Fruit fly (Drosophila melanogaster): Measurements from ENCODE around the gene Tehao.

Gene Tehao

DNA sequence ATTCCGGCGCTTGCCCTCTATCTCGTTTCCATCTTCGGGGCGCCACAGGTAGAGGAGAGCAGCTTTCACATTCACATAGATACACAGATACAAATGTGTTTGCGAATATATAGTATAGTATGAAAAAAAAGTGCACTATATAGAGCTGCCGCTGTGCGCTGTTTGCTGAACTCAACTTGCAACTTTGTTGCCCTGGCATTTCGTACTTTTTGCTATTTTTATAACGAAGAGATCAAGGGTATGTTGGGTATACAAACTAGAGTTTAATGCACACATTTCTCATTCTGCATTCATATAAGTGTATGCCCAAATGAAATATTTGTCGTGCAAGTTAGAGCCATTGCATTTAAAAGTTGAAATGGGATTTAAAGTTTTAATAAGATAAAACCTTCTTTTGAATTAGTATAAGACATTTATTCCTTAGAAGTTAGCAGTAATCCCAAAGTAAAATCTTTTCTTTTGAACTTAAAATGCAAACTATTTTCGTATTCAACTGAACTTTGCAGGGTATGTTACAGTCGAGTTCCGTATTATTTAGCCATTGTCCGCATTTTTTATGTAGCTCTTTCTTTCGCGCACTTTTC lies 4.4 kb upstream of the Tehao start:
- TF ChIP-seq fd85E (GFP tag; optimal IDR thresholded peaks at IDR 0.05) = no peak
- TF ChIP-seq Eip75B (GFP tag; optimal IDR thresholded peaks at IDR 0.05) = peak; percentile 9
- TF ChIP-seq Lpt (GFP tag; optimal IDR thresholded peaks at IDR 0.05) = peak; percentile 27
- TF ChIP-seq Eip93F (GFP tag; optimal IDR thresholded peaks at IDR 0.05) = no peak
- TF ChIP-seq CG32006 (GFP tag; optimal IDR thresholded peaks at IDR 0.05) = peak; percentile 61
- TF ChIP-seq topi (GFP tag; optimal IDR thresholded peaks at IDR 0.05) = no peak
- peak; percentile 61 for TF ChIP-seq CG8119 (GFP tag; IDR thresholded peaks at IDR 0.05)
- TF ChIP-seq CG6276 (GFP tag; optimal IDR thresholded peaks at IDR 0.05) = peak; percentile 35
- TF ChIP-seq Sox15 (GFP tag; optimal IDR thresholded peaks at IDR 0.05) = no peak
- TF ChIP-seq dsx (GFP tag; optimal IDR thresholded peaks at IDR 0.05; ENCODE audit: poor library complexity, severe bottlenecking) = peak; percentile 92
- peak; percentile 5 for TF ChIP-seq CG4318 (GFP tag; optimal IDR thresholded peaks at IDR 0.05)
- no peak for TF ChIP-seq Eip78C (GFP tag)
- TF ChIP-seq Sox102F (GFP tag; optimal IDR thresholded peaks at IDR 0.05) = no peak
- TF ChIP-seq CG15336 (GFP tag; IDR thresholded peaks at IDR 0.05) = 0 out of 2 replicates have a peak, but pooled peaks have one; percentile 43
- TF ChIP-seq Hr4 (GFP tag; optimal IDR thresholded peaks at IDR 0.05) = peak; percentile 63
- TF ChIP-seq salr (GFP tag; optimal IDR thresholded peaks at IDR 0.05) = peak in 1 of 2 experiments; percentile 44
- peak; percentile 13 for TF ChIP-seq OdsH (GFP tag; optimal IDR thresholded peaks at IDR 0.05)
- peak; percentile 4 for TF ChIP-seq acj6 (GFP tag; optimal IDR thresholded peaks at IDR 0.05)

DNA sequence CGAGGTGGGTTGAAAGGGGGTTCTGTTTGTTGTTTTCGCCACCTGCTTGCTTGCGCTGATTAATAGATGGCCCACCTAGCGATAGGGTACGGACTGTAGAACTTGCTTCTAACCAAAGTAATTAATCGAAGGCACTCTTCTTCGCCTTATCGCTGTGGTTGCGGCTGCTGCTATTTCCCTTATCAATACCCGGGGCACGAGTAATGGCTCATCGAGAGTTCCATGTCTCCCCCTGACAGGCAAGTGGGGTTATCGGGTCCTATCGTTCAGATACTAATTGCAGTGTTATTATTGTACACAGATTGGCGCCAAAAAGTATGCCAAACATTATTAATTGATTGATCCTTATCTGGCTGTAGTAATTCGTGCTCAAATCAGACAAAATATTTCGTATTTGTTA lies 1.4 kb downstream of the Tehao start:
- TF ChIP-seq CG11294 (GFP tag; IDR thresholded peaks at IDR 0.05) (no peak), Eip93F (GFP tag; optimal IDR thresholded peaks at IDR 0.05) (no peak), dsx (GFP tag; optimal IDR thresholded peaks at IDR 0.05; ENCODE audit: poor library complexity, severe bottlenecking) (no peak), Smox (GFP tag; optimal IDR thresholded peaks at IDR 0.05) (no peak), Lpt (GFP tag; optimal IDR thresholded peaks at IDR 0.05) (no peak), CG9139 (GFP tag; optimal IDR thresholded peaks at IDR 0.05) (no peak), Ets96B (tag; optimal IDR thresholded peaks at IDR 0.05) (no peak), esn (GFP tag; optimal IDR thresholded peaks at IDR 0.05) (no peak), spab (GFP tag; optimal IDR thresholded peaks at IDR 0.05) (no peak), vri (GFP tag; optimal IDR thresholded peaks at IDR 0.05) (peak; percentile 77), CG11762 (GFP tag; optimal IDR thresholded peaks at IDR 0.05; ENCODE audit: insufficient read depth) (no peak), CG3919 (GFP tag; optimal IDR thresholded peaks at IDR 0.05) (no peak), Eip78C (GFP tag) (no peak), svp (GFP tag) (peak; percentile 87), Ets21C (GFP tag; optimal IDR thresholded peaks at IDR 0.05) (no peak)

DNA sequence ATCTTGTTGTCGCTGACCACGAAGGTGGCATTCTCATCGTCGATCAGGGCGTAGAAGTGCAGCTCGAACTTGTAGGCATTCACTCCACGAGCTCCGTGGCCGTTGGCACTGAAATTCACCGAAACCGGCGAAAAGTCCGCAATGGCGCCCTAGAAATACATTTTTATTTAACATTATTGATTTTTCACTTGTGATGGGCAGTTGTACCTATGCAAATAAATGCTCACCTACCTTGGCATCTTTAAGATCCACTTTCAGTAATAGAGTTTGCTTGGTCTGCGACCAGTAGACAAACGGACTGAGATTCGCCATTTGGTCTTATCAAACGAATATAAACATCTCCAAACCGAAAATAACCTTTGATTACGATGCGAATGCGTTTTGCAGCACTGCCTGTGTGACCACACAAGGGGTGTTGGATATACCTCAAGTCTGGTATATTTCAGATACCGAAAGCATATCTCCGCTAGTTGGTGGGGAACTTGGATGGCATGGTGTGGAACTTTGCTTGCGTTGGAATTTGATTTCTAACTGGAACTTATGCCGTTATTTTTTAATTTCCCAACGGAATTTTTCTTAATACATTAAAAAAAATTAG lies 9.9 kb downstream of the Tehao start, which contains the start of gene Hacd2:
TSS of gene Hacd2 (minus strand) at position 403 of the 598 bp plus-strand sequence.
- TF ChIP-seq svp (GFP tag) = peak; percentile 87
- TF ChIP-seq Sox14 (GFP tag; optimal IDR thresholded peaks at IDR 0.05) = peak; percentile 53
- TF ChIP-seq cyc (GFP tag; optimal IDR thresholded peaks at IDR 0.05) = peak; percentile 14
- TF ChIP-seq CG15336 (GFP tag; IDR thresholded peaks at IDR 0.05) = no peak
- TF ChIP-seq ss (GFP tag; optimal IDR thresholded peaks at IDR 0.05) = no peak
- peak; percentile 9 for TF ChIP-seq lz (GFP tag; optimal IDR thresholded peaks at IDR 0.05)
- TF ChIP-seq CG11902 (GFP tag; optimal IDR thresholded peaks at IDR 0.05) = no peak
- TF ChIP-seq vri (GFP tag; optimal IDR thresholded peaks at IDR 0.05) = peak; percentile 4
- peak; percentile 8 for TF ChIP-seq CG31627 (GFP tag; optimal IDR thresholded peaks at IDR 0.05)
- no peak for TF ChIP-seq net (GFP tag; optimal IDR thresholded peaks at IDR 0.05)
- no peak for TF ChIP-seq topi (GFP tag; optimal IDR thresholded peaks at IDR 0.05)

Measured in whole organism, prepupa.